Worm (Caenorhabditis elegans): ENCODE data around the gene ZK675.4.

Gene ZK675.4

ce11 chrII:7870632-7871031 lies 40.5 kb upstream of the ZK675.4 start (continued):
- TF ChIP-seq fkh-8 (tag; optimal IDR thresholded peaks at IDR 0.05) (peak; percentile 35), fkh-4 (tag; optimal IDR thresholded peaks at IDR 0.05; ENCODE audit: borderline replicate concordance) (no peak), sup-37 (GFP tag; optimal IDR thresholded peaks at IDR 0.05) (no peak), elt-2 (tag; optimal IDR thresholded peaks at IDR 0.05) (no peak), C04F5.9 (tag; optimal IDR thresholded peaks at IDR 0.05) (no peak), pax-3 (tag; optimal IDR thresholded peaks at IDR 0.05) (no peak), rnt-1 (tag; optimal IDR thresholded peaks at IDR 0.05) (peak; percentile 48), lin-14 (GFP tag; optimal IDR thresholded peaks at IDR 0.05) (no peak), nhr-84 (tag; optimal IDR thresholded peaks at IDR 0.05) (no peak), unc-86 (tag; optimal IDR thresholded peaks at IDR 0.05) (no peak), ceh-63 (GFP tag; optimal IDR thresholded peaks at IDR 0.05) (no peak), unc-98 (GFP tag; IDR thresholded peaks at IDR 0.05) (no peak), F16B12.6 (tag; optimal IDR thresholded peaks at IDR 0.05) (peak; percentile 91), lsy-2 (tag; optimal IDR thresholded peaks at IDR 0.05) (peak; percentile 90 to 98), egl-27 (tag; optimal IDR thresholded peaks at IDR 0.05) (no peak), blmp-1 (tag; optimal IDR thresholded peaks at IDR 0.05) (peak; percentile 54), nhr-28 (tag; optimal IDR thresholded peaks at IDR 0.05) (no peak), nhr-47 (tag; optimal IDR thresholded peaks at IDR 0.05) (peak; percentile 30), hlh-4 (tag; optimal IDR thresholded peaks at IDR 0.05) (no peak), ces-1 (GFP tag; optimal IDR thresholded peaks at IDR 0.05) (no peak), nhr-77 (tag; optimal IDR thresholded peaks at IDR 0.05) (no peak), nhr-71 (tag; optimal IDR thresholded peaks at IDR 0.05) (peak; percentile 54), lin-13 (GFP tag; optimal IDR thresholded peaks at IDR 0.05) (peak; percentile 17), mef-2 (tag; optimal IDR thresholded peaks at IDR 0.05) (no peak), ceh-8 (GFP tag; optimal IDR thresholded peaks at IDR 0.05) (no peak), ztf-4 (tag; optimal IDR thresholded peaks at IDR 0.05) (no peak), Y116A8C.19 (tag; optimal IDR thresholded peaks at IDR 0.05; ENCODE audit: borderline replicate concordance) (no peak), nhr-237 (tag; optimal IDR thresholded peaks at IDR 0.05) (no peak), tlp-1 (tag; optimal IDR thresholded peaks at IDR 0.05) (no peak), fos-1 (tag; optimal IDR thresholded peaks at IDR 0.05) (no peak), skn-1 (tag; optimal IDR thresholded peaks at IDR 0.05) (peak; percentile 10), ets-5 (GFP tag; IDR thresholded peaks at IDR 0.05) (no peak), swsn-7 (tag; optimal IDR thresholded peaks at IDR 0.05) (no peak), ceh-88 (GFP tag; IDR thresholded peaks at IDR 0.05) (no peak), tbx-2 (tag; optimal IDR thresholded peaks at IDR 0.05) (peak; percentile 33), dpl-1 (GFP tag; optimal IDR thresholded peaks at IDR 0.05) (peak; percentile 19 to 68 (median 59)), fkh-10 (GFP tag; optimal IDR thresholded peaks at IDR 0.05) (no peak), nhr-85 (tag) (peak; percentile 14), grh-1 (GFP tag; IDR thresholded peaks at IDR 0.05) (no peak), pqm-1 (tag; optimal IDR thresholded peaks at IDR 0.05) (no peak), xbp-1 (tag; optimal IDR thresholded peaks at IDR 0.05) (peak; percentile 35), efl-1 (optimal IDR thresholded peaks at IDR 0.05) (peak; percentile 61 to 72), efl-1 (GFP tag; optimal IDR thresholded peaks at IDR 0.05 in 1 of 2) (peak; percentile 61 to 94), unc-30 (tag; optimal IDR thresholded peaks at IDR 0.05) (no peak), aly-2 (tag; optimal IDR thresholded peaks at IDR 0.05) (no peak), zip-4 (GFP tag; optimal IDR thresholded peaks at IDR 0.05) (no peak), snu-23 (GFP tag; optimal IDR thresholded peaks at IDR 0.05) (peak; percentile 70), sptf-1 (tag; optimal IDR thresholded peaks at IDR 0.05) (no peak), jun-1 (tag; optimal IDR thresholded peaks at IDR 0.05) (no peak), unc-130 (tag; optimal IDR thresholded peaks at IDR 0.05) (peak; percentile 54), zag-1 (tag; optimal IDR thresholded peaks at IDR 0.05) (no peak), nhr-11 (tag; optimal IDR thresholded peaks at IDR 0.05) (no peak), ama-1 (optimal IDR thresholded peaks at IDR 0.05) (no peak), nhr-76 (tag; optimal IDR thresholded peaks at IDR 0.05) (no peak), mab-9 (GFP tag; IDR thresholded peaks at IDR 0.05) (no peak), lin-15B (tag; optimal IDR thresholded peaks at IDR 0.05) (peak; percentile 44)

Measured in whole organism, L1 larva.